Fruit fly (Drosophila melanogaster) whole organism, embryonic: ENCODE results near the gene her.

Experiments used
- C15 ChIP-seq: fragments of 200-800 bp; sonication (Bioruptor generic); IDR thresholded peaks from 3 replicates; pipeline ENCODE4 v1.3.6; 2022; ENCODE audit warnings: missing biosample characterization, missing genetic modification characterization
- CG11695 ChIP-seq: fragments of 200-800 bp; sonication (Bioruptor generic); IDR thresholded peaks from 3 replicates; pipeline ENCODE4 v1.3.6; 2022; ENCODE audit warnings: missing biosample characterization, missing genetic modification characterization
- CG13296 ChIP-seq: fragments of 200-800 bp; sonication (Bioruptor generic); optimal IDR thresholded peaks from 3 replicates; lab custom pipeline; 2018; ENCODE audit warnings: missing biosample characterization, mild to moderate bottlenecking, missing genetic modification characterization
- CG1602 ChIP-seq: fragments of 200-800 bp; sonication (Bioruptor generic); optimal IDR thresholded peaks from 3 replicates; lab custom pipeline; 2016; ENCODE audit warnings: missing biosample characterization, missing genetic modification characterization
- CG1647 ChIP-seq: fragments of 200-800 bp; sonication (Bioruptor generic); optimal IDR thresholded peaks from 3 replicates; lab custom pipeline; 2016; ENCODE audit warnings: missing biosample characterization, missing genetic modification characterization
- CG16863 ChIP-seq: fragments of 200-800 bp; sonication (Bioruptor generic); optimal IDR thresholded peaks from 3 replicates; lab custom pipeline; 2016; ENCODE audit warnings: missing biosample characterization, missing genetic modification characterization
- CG17186 ChIP-seq: fragments of 200-800 bp; sonication (Bioruptor generic); optimal IDR thresholded peaks from 3 replicates; lab custom pipeline; 2017; ENCODE audit warnings: missing biosample characterization, missing genetic modification reagents, missing genetic modification characterization
- CG2120 ChIP-seq: fragments of 200-800 bp; sonication (Bioruptor generic); optimal IDR thresholded peaks from 3 replicates; lab custom pipeline; 2016; ENCODE audit warnings: missing biosample characterization, missing genetic modification characterization
- CG32767 ChIP-seq: fragments of 200-800 bp; sonication (Bioruptor generic); IDR thresholded peaks from 2 replicates; pipeline ENCODE4 v1.3.6; 2022; ENCODE audit warnings: missing biosample characterization, missing genetic modification characterization
- CG34422 ChIP-seq: fragments of 200-800 bp; sonication (Bioruptor generic); IDR thresholded peaks from 3 replicates; pipeline ENCODE4 v1.3.6; 2022; ENCODE audit warnings: missing biosample characterization, missing genetic modification characterization
- CG4730 ChIP-seq: fragments of 200-800 bp; sonication (Bioruptor generic); IDR thresholded peaks from 2 replicates; pipeline ENCODE4 v1.3.6; 2022; ENCODE audit warnings: missing biosample characterization, missing genetic modification characterization
- CG6175 ChIP-seq: fragments of 200-800 bp; sonication (Bioruptor generic); IDR thresholded peaks from 3 replicates; pipeline ENCODE4 v1.3.6; 2022; ENCODE audit warnings: missing biosample characterization, missing genetic modification characterization
- CG6683 ChIP-seq: fragments of 200-800 bp; sonication (Bioruptor generic); optimal IDR thresholded peaks from 2 replicates; lab custom pipeline; 2017; ENCODE audit warnings: missing biosample characterization, mild to moderate bottlenecking, missing genetic modification characterization, missing genetic modification reagents
- CG6689 ChIP-seq: fragments of 200-800 bp; sonication (Bioruptor generic); IDR thresholded peaks from 2 replicates; pipeline ENCODE4 v1.3.6; 2022; ENCODE audit warnings: missing biosample characterization, missing genetic modification characterization
- CG8388 ChIP-seq: fragments of 200-800 bp; sonication (Bioruptor generic); optimal IDR thresholded peaks from 2 replicates; lab custom pipeline; 2019; ENCODE audit warnings: missing biosample characterization, mild to moderate bottlenecking, missing genetic modification characterization, moderate library complexity
- CG8765 ChIP-seq: fragments of 200-800 bp; sonication (Bioruptor generic); IDR thresholded peaks from 2 replicates; pipeline ENCODE4 v1.3.6; 2022; ENCODE audit warnings: missing biosample characterization, missing genetic modification characterization
- CG8944 ChIP-seq: fragments of 200-800 bp; sonication (Bioruptor generic); optimal IDR thresholded peaks from 3 replicates; lab custom pipeline; 2016; ENCODE audit warnings: missing biosample characterization, missing genetic modification characterization
- CG9727 ChIP-seq: fragments of 200-800 bp; sonication (Bioruptor generic); optimal IDR thresholded peaks from 3 replicates; lab custom pipeline; 2017; ENCODE audit warnings: missing biosample characterization, mild to moderate bottlenecking, missing genetic modification characterization
- Camta ChIP-seq: fragments of 200-800 bp; sonication (Bioruptor generic); optimal IDR thresholded peaks from 2 replicates; lab custom pipeline; 2016; ENCODE audit warnings: missing biosample characterization, missing genetic modification characterization
- CkIIα-i1 ChIP-seq: fragments of 200-800 bp; sonication (Bioruptor generic); IDR thresholded peaks from 2 replicates; pipeline ENCODE4 v1.3.6; 2022; ENCODE audit warnings: missing biosample characterization, missing genetic modification characterization
- D ChIP-seq, 2 experiments: fragments of 200-800 bp in 1 of 2; fragments of >200 bp in 1 of 2; sonication (Bioruptor generic) in 1 of 2; optimal IDR thresholded peaks; 2 replicates in 1 of 2; 3 replicates in 1 of 2; lab custom pipeline; 2017; ENCODE audit warnings: mild to moderate bottlenecking in 1 of 2, missing biosample characterization in 1 of 2, missing genetic modification characterization in 1 of 2, missing genetic modification reagents in 1 of 2
- Dip2 ChIP-seq: fragments of 200-800 bp; sonication (Bioruptor generic); IDR thresholded peaks from 2 replicates; pipeline ENCODE4 v1.3.6; 2022; ENCODE audit warnings: missing biosample characterization, missing genetic modification characterization
- ERR ChIP-seq: fragments of 200-800 bp; sonication (Bioruptor generic); optimal IDR thresholded peaks from 2 replicates; lab custom pipeline; 2016; ENCODE audit warnings: missing biosample characterization, missing genetic modification characterization
- Gsc ChIP-seq: fragments of 200-800 bp; sonication (Bioruptor generic); IDR thresholded peaks from 2 replicates; pipeline ENCODE4 v1.3.6; 2022; ENCODE audit warnings: missing biosample characterization, missing genetic modification characterization
- H2.0 ChIP-seq: fragments of 200-800 bp; sonication (Bioruptor generic); IDR thresholded peaks from 2 replicates; pipeline ENCODE4 v1.3.6; 2022; ENCODE audit warnings: missing biosample characterization, missing genetic modification characterization
- HLH54F ChIP-seq: fragments of 200-800 bp; sonication (Bioruptor generic); optimal IDR thresholded peaks from 3 replicates; lab custom pipeline; 2016; ENCODE audit warnings: missing biosample characterization, missing genetic modification characterization
- NC2β ChIP-seq: fragments of 200-800 bp; sonication (Bioruptor generic); optimal IDR thresholded peaks from 2 replicates; lab custom pipeline; 2016; ENCODE audit warnings: missing biosample characterization, missing genetic modification characterization
- Nf-YB ChIP-seq: fragments of 200-800 bp; sonication (Bioruptor generic); optimal IDR thresholded peaks from 3 replicates; lab custom pipeline; 2019; ENCODE audit warnings: missing biosample characterization, mild to moderate bottlenecking, missing genetic modification characterization, moderate library complexity
- Rfx ChIP-seq: fragments of 200-800 bp; sonication (Bioruptor generic); IDR thresholded peaks from 2 replicates; pipeline ENCODE4 v1.3.6; 2022; ENCODE audit warnings: missing biosample characterization, missing genetic modification characterization
- Taf1 ChIP-seq: fragments of 200-800 bp; sonication (Bioruptor generic); IDR thresholded peaks from 2 replicates; pipeline ENCODE4 v1.3.6; 2022; ENCODE audit warnings: missing biosample characterization, missing genetic modification characterization
- ap ChIP-seq: fragments of 200-800 bp; sonication (Bioruptor generic); IDR thresholded peaks from 2 replicates; pipeline ENCODE4 v1.3.6; 2022; ENCODE audit warnings: missing biosample characterization, missing genetic modification characterization
- bowl ChIP-seq: fragments of 200-800 bp; sonication (Bioruptor generic); IDR thresholded peaks from 2 replicates; pipeline ENCODE4 v1.3.6; 2022; ENCODE audit warnings: missing biosample characterization, missing genetic modification characterization
- cg ChIP-seq: fragments of 200-800 bp; sonication (Bioruptor generic); optimal IDR thresholded peaks from 3 replicates; lab custom pipeline; 2019; ENCODE audit warnings: missing biosample characterization, mild to moderate bottlenecking, missing genetic modification characterization, moderate library complexity
- crp ChIP-seq, 2 experiments: fragments of 200-800 bp; sonication (Bioruptor generic); optimal IDR thresholded peaks; 2 replicates in 1 of 2; 3 replicates in 1 of 2; lab custom pipeline; 2017; ENCODE audit warnings: missing biosample characterization in 2 of 2, missing genetic modification characterization in 2 of 2, mild to moderate bottlenecking in 1 of 2, moderate library complexity in 1 of 2
- danr ChIP-seq: fragments of 200-800 bp; sonication (Bioruptor generic); IDR thresholded peaks from 2 replicates; pipeline ENCODE4 v1.3.6; 2022; ENCODE audit warnings: missing biosample characterization, missing genetic modification characterization
- dmrt11E ChIP-seq: fragments of 200-800 bp; sonication (Bioruptor generic); optimal IDR thresholded peaks from 3 replicates; lab custom pipeline; 2018; ENCODE audit warnings: missing biosample characterization, mild to moderate bottlenecking, missing genetic modification characterization, moderate library complexity
- dmrt99B ChIP-seq: fragments of 200-800 bp; sonication (Bioruptor generic); optimal IDR thresholded peaks from 2 replicates; lab custom pipeline; 2018; ENCODE audit warnings: missing biosample characterization, mild to moderate bottlenecking, missing genetic modification characterization, moderate library complexity
- fd3F ChIP-seq: fragments of 200-800 bp; sonication (Bioruptor generic); optimal IDR thresholded peaks from 2 replicates; lab custom pipeline; 2018; ENCODE audit warnings: missing biosample characterization, mild to moderate bottlenecking, missing genetic modification characterization, moderate library complexity
- gsb ChIP-seq: fragments of 200-800 bp; sonication (Bioruptor generic); IDR thresholded peaks from 2 replicates; pipeline ENCODE4 v1.3.6; 2022; ENCODE audit warnings: missing biosample characterization, missing genetic modification characterization
- klu ChIP-seq: fragments of 200-800 bp; sonication (Bioruptor generic); IDR thresholded peaks from 2 replicates; pipeline ENCODE4 v1.3.6; 2022; ENCODE audit warnings: missing biosample characterization, missing genetic modification characterization
- kni ChIP-seq: fragments of 200-800 bp; sonication (Bioruptor generic); optimal IDR thresholded peaks from 3 replicates; lab custom pipeline; 2017; ENCODE audit warnings: mild to moderate bottlenecking, missing biosample characterization, missing genetic modification reagents, missing genetic modification characterization
- otp ChIP-seq: fragments of 200-800 bp; sonication (Bioruptor generic); IDR thresholded peaks from 3 replicates; pipeline ENCODE4, ENCODE4 v1.3.6; 2022; ENCODE audit warnings: missing biosample characterization, missing genetic modification characterization
- phol ChIP-seq: fragments of 200-800 bp; sonication (Bioruptor generic); optimal IDR thresholded peaks from 3 replicates; lab custom pipeline; 2018; ENCODE audit warnings: missing biosample characterization, mild to moderate bottlenecking, missing genetic modification characterization, moderate library complexity
- prd ChIP-seq, 3 experiments: fragments of >200 bp in 2 of 3; fragments of 200-800 bp in 1 of 3; sonication (Bioruptor generic) in 1 of 3; optimal IDR thresholded peaks in 2 of 3; IDR thresholded peaks in 1 of 3; 2 replicates in 2 of 3; 3 replicates in 1 of 3; pipeline versions ENCODE4 v1.3.6 to Lab custom; 2017 to 2022; ENCODE audit warnings: missing biosample characterization in 1 of 3, missing genetic modification characterization in 1 of 3
- salm ChIP-seq: fragments of 200-800 bp; sonication (Bioruptor generic); optimal IDR thresholded peaks from 2 replicates; lab custom pipeline; 2018; ENCODE audit warnings: missing biosample characterization, mild to moderate bottlenecking, missing genetic modification characterization
- sd ChIP-seq: fragments of 200-800 bp; sonication (Bioruptor generic); optimal IDR thresholded peaks from 3 replicates; lab custom pipeline; 2018; ENCODE audit warnings: missing biosample characterization, mild to moderate bottlenecking, missing genetic modification characterization, moderate library complexity
- seq ChIP-seq: fragments of 200-800 bp; sonication (Bioruptor generic); IDR thresholded peaks from 2 replicates; pipeline ENCODE4 v1.3.6; 2022; ENCODE audit warnings: missing biosample characterization, missing genetic modification characterization
- usp ChIP-seq: fragments of >200 bp; optimal IDR thresholded peaks from 2 replicates; lab custom pipeline; 2017; ENCODE audit warnings: missing biosample characterization, missing genetic modification characterization
- zfh1 ChIP-seq: fragments of 200-800 bp; sonication (Bioruptor generic); IDR thresholded peaks from 3 replicates; pipeline ENCODE4 v1.3.6; 2022; ENCODE audit warnings: missing biosample characterization, missing genetic modification characterization

her gene

dm6 chr2L:16715841-16716701 is 39.1 kb downstream of the her start, which contains the start of the genes Cyt-c-d and CG31808 (continued):
- peak; percentile 94 for TF ChIP-seq CG16863 (GFP tag; lab: Kevin White, UChicago)
- TF ChIP-seq seq (GFP tag; lab: Robert Waterston, UW) = peak; percentile 98
- TF ChIP-seq CG2120 (GFP tag; lab: Kevin White, UChicago) = peak; percentile 97
- TF ChIP-seq Camta (GFP tag; lab: Kevin White, UChicago) = peak; percentile 95
- peak; percentile 80 for TF ChIP-seq Taf1 (GFP tag; lab: Robert Waterston, UW)
- peak; percentile 98 for TF ChIP-seq CG6689
- peak; percentile 95 for TF ChIP-seq CG13296
- peak; percentile 92 for TF ChIP-seq Gsc (GFP tag; lab: Robert Waterston, UW)
- TF ChIP-seq CG1647 (GFP tag; lab: Kevin White, UChicago) = peak; percentile 86
- TF ChIP-seq CG8388 (GFP tag; lab: Kevin White, UChicago) = peak; percentile 97
- peak; percentile 81 for TF ChIP-seq CkIIα-i1 (GFP tag; lab: Robert Waterston, UW)
- TF ChIP-seq CG34422 (GFP tag; lab: Robert Waterston, UW) = peak; percentile 96
- peak; percentile 97 for TF ChIP-seq CG11695
- TF ChIP-seq sd (tag; lab: Kevin White, UChicago) = peak; percentile 83
- peak; percentile 96 for TF ChIP-seq CG4730
- TF ChIP-seq otp (GFP tag; lab: Robert Waterston, UW) = peak; percentile 96
- peak; percentile 97 for TF ChIP-seq zfh1 (GFP tag; lab: Robert Waterston, UW)
- peak; percentile 78 for TF ChIP-seq ERR
- peak; percentile 97 for TF ChIP-seq H2.0
- TF ChIP-seq HLH54F (GFP tag; lab: Kevin White, UChicago) = peak; percentile 85
- peak; percentile 94 for TF ChIP-seq CG9727
- peak; percentile 96 for TF ChIP-seq CG1602
- TF ChIP-seq CG32767 = peak; percentile 96
- TF ChIP-seq salm (tag; lab: Kevin White, UChicago) = peak; percentile 98
- TF ChIP-seq C15 (GFP tag; lab: Robert Waterston, UW) = peak; percentile 88
- peak; percentile 83 for TF ChIP-seq CG8765 (GFP tag; lab: Robert Waterston, UW)
- no peak for TF ChIP-seq D (optimal IDR thresholded peaks at IDR 0.05; lab: Kevin White, UChicago)
- TF ChIP-seq D (GFP tag; optimal IDR thresholded peaks at IDR 0.05; lab: Kevin White, UChicago) = peak; percentile 97
- TF ChIP-seq ap (GFP tag; lab: Robert Waterston, UW) = peak; percentile 97
- TF ChIP-seq crp (GFP tag; optimal IDR thresholded peaks at IDR 0.05; lab: Kevin White, UChicago) = peak in 1 of 2 experiments; percentile 70
- TF ChIP-seq Dip2 (GFP tag; lab: Robert Waterston, UW) = no peak; the same call in 1 of the 2 replicates
- peak; percentile 93 for TF ChIP-seq danr (GFP tag; lab: Robert Waterston, UW)
- TF ChIP-seq klu (GFP tag; lab: Robert Waterston, UW) = peak; percentile 87
- TF ChIP-seq dmrt11E (tag; lab: Kevin White, UChicago) = peak; percentile 95
- peak; percentile 86 for TF ChIP-seq Nf-YB (GFP tag; lab: Kevin White, UChicago)
- TF ChIP-seq phol = peak; percentile 97
- TF ChIP-seq CG6683 (GFP tag; lab: Kevin White, UChicago) = peak; percentile 95
- peak; percentile 94 for TF ChIP-seq fd3F (GFP tag; lab: Kevin White, UChicago)
- TF ChIP-seq bowl (GFP tag; lab: Robert Waterston, UW) = peak; percentile 96
- TF ChIP-seq Rfx (GFP tag; lab: Robert Waterston, UW) = peak; percentile 94
- peak; percentile 99 for TF ChIP-seq dmrt99B (tag; lab: Kevin White, UChicago)
- peak; percentile 94 for TF ChIP-seq gsb (GFP tag; lab: Robert Waterston, UW)
- peak; percentile 28 for TF ChIP-seq cg (GFP tag; lab: Kevin White, UChicago)
- peak; percentile 88 for TF ChIP-seq CG17186
- peak; percentile 92 for TF ChIP-seq NC2β (GFP tag; lab: Kevin White, UChicago)
- peak; percentile 90 for TF ChIP-seq CG8944
- no peak for TF ChIP-seq prd (optimal IDR thresholded peaks at IDR 0.05; lab: Kevin White, UChicago)
- TF ChIP-seq prd (GFP tag; IDR thresholded peaks at IDR 0.05; lab: Robert Waterston, UW) = peak; percentile 98
- TF ChIP-seq kni = peak; percentile 85
- no peak for TF ChIP-seq usp (GFP tag; lab: Kevin White, UChicago)
- TF ChIP-seq CG6175 = peak; percentile 97
